Worm (Caenorhabditis elegans) whole organism, L3 larva: ENCODE data around the gene ZC443.1.

ENCODE experiments used
- ceh-16 ChIP-seq: sonication (generic microtip); optimal IDR thresholded peaks from 2 replicates; lab custom pipeline; 2017; ENCODE audit warnings: missing biosample characterization, missing genetic modification characterization
- elt-1 ChIP-seq: fragments of 150-350 bp; optimal IDR thresholded peaks from 2 replicates; lab custom pipeline; 2014; ENCODE audit warnings: missing biosample characterization, missing genetic modification characterization
- fos-1 ChIP-seq: fragments of 150-350 bp; optimal IDR thresholded peaks from 2 replicates; lab custom pipeline; 2014; ENCODE audit warnings: missing biosample characterization, missing genetic modification characterization
- nhr-43 ChIP-seq: sonication (generic microtip); optimal IDR thresholded peaks from 2 replicates; lab custom pipeline; 2016; ENCODE audit warnings: mild to moderate bottlenecking, missing genetic modification characterization, missing compliant biosample characterization; ENCODE audit not compliant: poor library complexity, severe bottlenecking
- unc-39 ChIP-seq: sonication (generic microtip); optimal IDR thresholded peaks from 4 replicates; lab custom pipeline; 2017; ENCODE audit warnings: missing biosample characterization, missing genetic modification characterization
- unc-62 ChIP-seq: fragments of 150-350 bp; sonication (generic microtip); optimal IDR thresholded peaks from 4 replicates; lab custom pipeline; 2014; ENCODE audit warnings: missing biosample characterization, missing genetic modification reagents, missing genetic modification characterization

DNA sequence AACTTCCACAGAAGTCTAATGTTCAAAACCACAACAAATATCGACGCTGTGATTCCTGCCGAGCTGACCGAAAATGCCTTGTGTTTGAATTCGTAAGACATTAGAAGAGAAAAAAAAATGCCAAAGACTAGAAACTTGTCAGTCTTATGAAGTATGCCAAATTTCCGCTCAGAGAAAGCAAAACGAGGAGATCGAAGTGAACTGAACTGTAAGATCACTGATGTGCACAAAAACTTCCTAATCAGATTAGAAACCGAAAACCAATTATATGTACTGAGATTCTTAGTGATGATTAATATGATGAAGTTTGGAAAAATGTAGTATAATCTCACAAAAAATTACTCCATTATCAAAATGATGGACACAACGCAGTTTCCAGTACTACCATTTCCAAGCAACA lies 21.4 kb downstream of the ZC443.1 start, which contains the start of gene srbc-44:
- no peak for TF ChIP-seq fos-1
- TF ChIP-seq ceh-16 (tag; lab: Kevin White, UChicago): no peak
- no peak for TF ChIP-seq elt-1 (tag; lab: Kevin White, UChicago)
- no peak for TF ChIP-seq unc-62 (GFP tag; lab: Kevin White, UChicago)
- no peak for TF ChIP-seq unc-39 (tag; lab: Kevin White, UChicago)
- TF ChIP-seq nhr-43: no peak
